Worm (Caenorhabditis elegans): ENCODE measurements around the gene ZK792.5.

Gene ZK792.5

ce11 chrIV:11673543-11673942 is 14.4 kb downstream of the ZK792.5 start, which contains the start of gene inx-8:
Gene inx-8, plus strand, starts transcription at chrIV:11673843.
- TF ChIP-seq lin-39 (tag; optimal IDR thresholded peaks at IDR 0.05) (no peak), ceh-16 (tag; optimal IDR thresholded peaks at IDR 0.05) (no peak), skn-1 (tag; optimal IDR thresholded peaks at IDR 0.05) (no peak), ztf-11 (tag; optimal IDR thresholded peaks at IDR 0.05) (no peak), nhr-11 (tag; optimal IDR thresholded peaks at IDR 0.05) (no peak), lsy-2 (tag; optimal IDR thresholded peaks at IDR 0.05) (no peak), snpc-4 (tag; optimal IDR thresholded peaks at IDR 0.05) (no peak), nhr-23 (tag; optimal IDR thresholded peaks at IDR 0.05) (no peak), nhr-129 (tag; optimal IDR thresholded peaks at IDR 0.05) (no peak), ceh-82 (tag; optimal IDR thresholded peaks at IDR 0.05) (no peak), elt-3 (tag; optimal IDR thresholded peaks at IDR 0.05) (no peak), Y55F3AM.14 (GFP tag; optimal IDR thresholded peaks at IDR 0.05) (no peak), alr-1 (tag; optimal IDR thresholded peaks at IDR 0.05) (no peak), sma-3 (GFP tag; optimal IDR thresholded peaks at IDR 0.05) (no peak), F13H6.1 (tag; optimal IDR thresholded peaks at IDR 0.05) (no peak), elt-1 (tag; optimal IDR thresholded peaks at IDR 0.05) (no peak)

- TF ChIP-seq ceh-16 (tag; optimal IDR thresholded peaks at IDR 0.05): no peak
These were observed 19.9 kb downstream of the ZK792.5 start, which contains the start of gene atg-4.2 for ce11 chrIV:11668001-11668400. Gene atg-4.2, plus strand, starts transcription at chrIV:11668024.

ce11 chrIV:11665010-11665409 is 22.9 kb downstream of the ZK792.5 start, which contains the start of gene ZK809.9:
Gene ZK809.9, plus strand, starts transcription at chrIV:11665310.
- TF ChIP-seq ama-1 (optimal IDR thresholded peaks at IDR 0.05): no peak
- no peak for TF ChIP-seq nhr-6 (tag; optimal IDR thresholded peaks at IDR 0.05)

- TF ChIP-seq ztf-4 (tag; optimal IDR thresholded peaks at IDR 0.05) (no peak), sma-9 (GFP tag; optimal IDR thresholded peaks at IDR 0.05) (no peak), sma-9 (tag; optimal IDR thresholded peaks at IDR 0.05) (no peak)
These were observed 28.1 kb downstream of the ZK792.5 start, which contains the start of gene ZK792.1 for ce11 chrIV:11659794-11660312. Gene ZK792.1, plus strand, starts transcription at chrIV:11659844.

- TF ChIP-seq lin-11 (tag; optimal IDR thresholded peaks at IDR 0.05) (peak; percentile 16), unc-55 (GFP tag; optimal IDR thresholded peaks at IDR 0.05) (peak; percentile 37), lsy-2 (tag; optimal IDR thresholded peaks at IDR 0.05) (peak in 1 of 2 experiments; percentile 23), mab-5 (tag; optimal IDR thresholded peaks at IDR 0.05) (no peak)
These were observed 31.7 kb downstream of the ZK792.5 start, which contains the start of gene ZK809.5 for ce11 chrIV:11656144-11656780. Gene ZK809.5, plus strand, starts transcription at chrIV:11656730.

- TF ChIP-seq lsy-2 (tag; optimal IDR thresholded peaks at IDR 0.05) (peak in 1 of 2 experiments; percentile 4), snpc-4 (tag; optimal IDR thresholded peaks at IDR 0.05) (no peak), nhr-23 (tag; optimal IDR thresholded peaks at IDR 0.05) (no peak), mdl-1 (tag; optimal IDR thresholded peaks at IDR 0.05) (no peak), R02D3.7 (tag; optimal IDR thresholded peaks at IDR 0.05) (no peak), ztf-4 (tag; optimal IDR thresholded peaks at IDR 0.05) (no peak)
These were observed 32.5 kb downstream of the ZK792.5 start, which contains the start of gene ent-1 for ce11 chrIV:11655370-11655769. Gene ent-1, minus strand, starts transcription at chrIV:11655470.

ce11 chrIV:11651965-11652453 is 35.9 kb downstream of the ZK792.5 start, which contains the start of the genes acl-3 and ndub-6:
Gene acl-3, minus strand, starts transcription at chrIV:11652023.
Gene ndub-6, plus strand, starts transcription at chrIV:11652403.
- TF ChIP-seq lin-13 (GFP tag; optimal IDR thresholded peaks at IDR 0.05) (no peak), nhr-237 (tag; optimal IDR thresholded peaks at IDR 0.05) (no peak), unc-62 (GFP tag; optimal IDR thresholded peaks at IDR 0.05) (no peak), nhr-6 (tag; optimal IDR thresholded peaks at IDR 0.05) (no peak), sma-3 (GFP tag; optimal IDR thresholded peaks at IDR 0.05) (no peak), ZK546.5 (tag; optimal IDR thresholded peaks at IDR 0.05) (no peak), R02D3.7 (tag; optimal IDR thresholded peaks at IDR 0.05) (no peak), elt-3 (tag; optimal IDR thresholded peaks at IDR 0.05) (no peak), peb-1 (tag; optimal IDR thresholded peaks at IDR 0.05) (no peak), C34F6.9 (tag; optimal IDR thresholded peaks at IDR 0.05) (peak; percentile 8), ztf-11 (tag; optimal IDR thresholded peaks at IDR 0.05) (no peak), lsy-2 (tag; optimal IDR thresholded peaks at IDR 0.05) (peak in 1 of 2 experiments; percentile 14), nhr-12 (tag; optimal IDR thresholded peaks at IDR 0.05) (no peak), nhr-11 (tag; optimal IDR thresholded peaks at IDR 0.05) (no peak), ceh-82 (tag; optimal IDR thresholded peaks at IDR 0.05) (no peak)

Data from whole organism, L2 larva.